Fruit fly (Drosophila melanogaster) S2 (cell line): ENCODE results near the gene mRRF1.

Experiments used
- CG8478 ChIP-seq: fragments of >200 bp; optimal IDR thresholded peaks from 2 replicates; lab custom pipeline; 2018
- CTCF ChIP-seq, 2 experiments: fragments of >200 bp; optimal IDR thresholded peaks; 2 replicates each; lab custom pipeline; 2018

DNA sequence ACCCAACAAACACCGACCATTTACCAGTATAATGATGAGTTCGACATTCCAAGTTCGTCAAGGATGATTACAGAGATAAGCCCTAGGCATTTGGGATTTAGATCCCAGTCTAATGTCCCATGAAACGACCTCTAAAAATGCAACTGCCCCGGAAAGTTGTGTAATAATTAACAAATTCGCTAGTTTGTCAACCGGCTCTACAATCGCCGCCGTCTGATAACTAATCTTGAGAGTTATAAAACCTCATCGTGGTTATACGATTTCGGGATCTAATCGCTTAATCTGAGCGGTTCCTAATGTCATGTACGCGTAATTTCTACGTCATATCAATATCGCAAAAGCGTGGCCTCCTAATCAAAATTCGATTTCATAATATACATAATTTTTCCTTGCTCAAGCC lies 8.6 kb upstream of the mRRF1 start:
- no peak for TF ChIP-seq CTCF (optimal IDR thresholded peaks at IDR 0.05; lab: Kevin White, UChicago)
- no peak for TF ChIP-seq CG8478 (lab: Kevin White, UChicago)
